Worm (Caenorhabditis elegans) whole organism, mixed stage, embryonic: ENCODE data around the gene str-228.

ENCODE experiments used
- elt-3 ChIP-seq: fragments of 150-350 bp; optimal IDR thresholded peaks from 2 replicates; lab custom pipeline; 2014; ENCODE audit warnings: missing biosample characterization, missing genetic modification characterization
- flh-1 ChIP-seq: fragments of 200-800 bp; sonication (Bioruptor generic); optimal IDR thresholded peaks from 2 replicates; lab custom pipeline; 2018; ENCODE audit warnings: mild to moderate bottlenecking, missing genetic modification characterization, moderate library complexity, missing compliant biosample characterization
- ham-2 ChIP-seq: fragments of 200-800 bp; sonication (Bioruptor generic); optimal IDR thresholded peaks from 2 replicates; lab custom pipeline; 2018; ENCODE audit warnings: mild to moderate bottlenecking, missing genetic modification characterization, missing compliant biosample characterization
- lin-13 ChIP-seq: fragments of 150-350 bp; optimal IDR thresholded peaks from 2 replicates; lab custom pipeline; 2014; ENCODE audit warnings: missing biosample characterization, missing genetic modification characterization
- lin-32 ChIP-seq: fragments of 200-800 bp; sonication (Bioruptor generic); optimal IDR thresholded peaks from 2 replicates; lab custom pipeline; 2018; ENCODE audit warnings: mild to moderate bottlenecking, missing genetic modification characterization, missing compliant biosample characterization
- nhr-237 ChIP-seq: fragments of 150-350 bp; optimal IDR thresholded peaks from 2 replicates; lab custom pipeline; 2014; ENCODE audit warnings: missing biosample characterization, missing genetic modification characterization
- pha-4 ChIP-seq: fragments of 150-350 bp; optimal IDR thresholded peaks from 2 replicates; lab custom pipeline; 2018; ENCODE audit warnings: missing biosample characterization, missing genetic modification reagents, missing genetic modification characterization
- snpc-4 ChIP-seq: fragments of 150-350 bp; optimal IDR thresholded peaks from 2 replicates; lab custom pipeline; 2014; ENCODE audit warnings: missing biosample characterization, missing genetic modification characterization
- tbx-8 ChIP-seq: fragments of 200-800 bp; sonication (Bioruptor generic); optimal IDR thresholded peaks from 2 replicates; lab custom pipeline; 2018; ENCODE audit warnings: mild to moderate bottlenecking, missing genetic modification characterization, moderate library complexity, missing compliant biosample characterization

DNA sequence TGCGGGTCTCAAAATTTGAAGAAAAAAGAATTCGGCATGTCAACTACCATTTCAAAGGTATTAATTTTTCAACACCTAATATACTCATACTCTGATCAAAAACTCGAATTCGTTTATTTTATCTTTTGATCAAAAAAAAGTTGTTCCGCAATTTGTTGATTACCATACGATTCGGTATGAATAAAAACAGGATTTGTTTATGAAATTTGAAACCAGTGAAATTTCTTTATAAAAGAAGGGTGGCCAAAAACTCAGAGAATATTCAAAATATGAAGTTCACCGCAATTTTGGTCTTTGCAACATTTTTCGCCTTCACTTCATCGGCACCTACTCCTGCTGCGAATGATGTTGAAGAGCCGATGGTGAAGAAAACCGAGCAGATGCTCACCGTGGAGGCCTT, 7.9 kb upstream of the str-228 start, which contains the start of the genes C07G3.8 and C07G3.10:
- TF ChIP-seq lin-13 (tag; lab: Kevin White, UChicago) (no peak), lin-32 (no peak), elt-3 (tag; lab: Kevin White, UChicago) (no peak), nhr-237 (tag; lab: Kevin White, UChicago) (no peak), snpc-4 (tag; lab: Kevin White, UChicago) (no peak), tbx-8 (no peak), ham-2 (GFP tag; lab: Kevin White, UChicago) (no peak), pha-4 (tag; lab: Kevin White, UChicago) (no peak), flh-1 (GFP tag; lab: Kevin White, UChicago) (no peak)
